Worm (Caenorhabditis elegans) whole organism, late embryonic: ENCODE measurements around the gene npr-37.
A peak's percentile ranks its signal among the peaks of the same experiment; 100 is the strongest.

Experiments
- C08G9.2 ChIP-seq: sonication (generic microtip); optimal IDR thresholded peaks from 2 replicates; lab custom pipeline; 2016; ENCODE audit warnings: mild to moderate bottlenecking, missing genetic modification characterization, moderate library complexity, missing compliant biosample characterization
- F13H6.1 ChIP-seq: sonication (generic microtip); optimal IDR thresholded peaks from 2 replicates; lab custom pipeline; 2016; ENCODE audit warnings: missing genetic modification characterization, missing compliant biosample characterization
- K09A11.1 ChIP-seq: sonication (generic microtip); optimal IDR thresholded peaks from 2 replicates; lab custom pipeline; 2017; ENCODE audit warnings: antibody characterized with exemption, mild to moderate bottlenecking, missing genetic modification characterization, missing compliant biosample characterization; ENCODE audit not compliant: insufficient read depth
- T23F11.4 ChIP-seq: fragments of 200-800 bp; sonication (Bioruptor generic); optimal IDR thresholded peaks from 2 replicates; lab custom pipeline; 2018; ENCODE audit warnings: mild to moderate bottlenecking, missing genetic modification characterization, missing compliant biosample characterization
- ceh-14 ChIP-seq: sonication (generic microtip); optimal IDR thresholded peaks from 2 replicates; lab custom pipeline; 2016; ENCODE audit warnings: missing genotype, missing genetic modification characterization, missing compliant biosample characterization
- ceh-18 ChIP-seq: sonication (generic microtip); optimal IDR thresholded peaks from 2 replicates; lab custom pipeline; 2016; ENCODE audit warnings: missing genetic modification characterization, missing compliant biosample characterization
- ceh-19 ChIP-seq: fragments of 200-800 bp; sonication (Bioruptor generic); optimal IDR thresholded peaks from 2 replicates; lab custom pipeline; 2018; ENCODE audit warnings: mild to moderate bottlenecking, missing genetic modification characterization, missing compliant biosample characterization
- ceh-22 ChIP-seq: sonication (generic microtip); optimal IDR thresholded peaks from 2 replicates; lab custom pipeline; 2017; ENCODE audit warnings: missing biosample characterization, missing genetic modification characterization
- ceh-31 ChIP-seq: sonication (generic microtip); optimal IDR thresholded peaks from 2 replicates; lab custom pipeline; 2016; ENCODE audit warnings: missing genetic modification characterization, missing compliant biosample characterization
- ceh-34 ChIP-seq: sonication (generic microtip); optimal IDR thresholded peaks from 2 replicates; lab custom pipeline; 2016; ENCODE audit warnings: mild to moderate bottlenecking, missing genetic modification characterization, missing compliant biosample characterization
- ceh-48 ChIP-seq: sonication (generic microtip); optimal IDR thresholded peaks from 2 replicates; lab custom pipeline; 2016; ENCODE audit warnings: missing genetic modification characterization, inconsistent platforms, missing compliant biosample characterization
- ceh-6 ChIP-seq: fragments of 200-800 bp; sonication (Bioruptor generic); optimal IDR thresholded peaks from 2 replicates; lab custom pipeline; 2018; ENCODE audit warnings: mild to moderate bottlenecking, missing genetic modification characterization, missing compliant biosample characterization
- ceh-9 ChIP-seq: sonication (generic microtip); optimal IDR thresholded peaks from 2 replicates; lab custom pipeline; 2016; ENCODE audit warnings: mild to moderate bottlenecking, missing genetic modification characterization, inconsistent platforms, missing compliant biosample characterization
- dmd-4 ChIP-seq: sonication (generic microtip); optimal IDR thresholded peaks from 2 replicates; lab custom pipeline; 2016; ENCODE audit warnings: borderline replicate concordance, missing genetic modification characterization, missing compliant biosample characterization
- dve-1 ChIP-seq: sonication (generic microtip); optimal IDR thresholded peaks from 2 replicates; lab custom pipeline; 2017; ENCODE audit warnings: antibody characterized with exemption, mild to moderate bottlenecking, missing genetic modification characterization, missing compliant biosample characterization
- elt-4 ChIP-seq: sonication (generic microtip); optimal IDR thresholded peaks from 2 replicates; lab custom pipeline; 2016; ENCODE audit warnings: missing genetic modification characterization, missing compliant biosample characterization
- eyg-1 ChIP-seq: sonication (generic microtip); optimal IDR thresholded peaks from 2 replicates; lab custom pipeline; 2016; ENCODE audit warnings: missing genotype, missing genetic modification characterization, missing compliant biosample characterization
- gmeb-2 ChIP-seq: sonication (generic microtip); optimal IDR thresholded peaks from 2 replicates; lab custom pipeline; 2016; ENCODE audit warnings: missing genetic modification characterization, inconsistent platforms, missing compliant biosample characterization
- hlh-6 ChIP-seq: sonication (generic microtip); optimal IDR thresholded peaks from 2 replicates; lab custom pipeline; 2016; ENCODE audit warnings: missing genotype, missing genetic modification characterization, missing compliant biosample characterization
- hlh-8 ChIP-seq: sonication (generic microtip); optimal IDR thresholded peaks from 2 replicates; lab custom pipeline; 2016; ENCODE audit warnings: missing genotype, missing genetic modification characterization, missing compliant biosample characterization
- lin-11 ChIP-seq: fragments of 200-800 bp; sonication (Bioruptor generic); optimal IDR thresholded peaks from 2 replicates; lab custom pipeline; 2018; ENCODE audit warnings: mild to moderate bottlenecking, missing genetic modification characterization, missing compliant biosample characterization
- mec-3 ChIP-seq: sonication (generic microtip); optimal IDR thresholded peaks from 2 replicates; lab custom pipeline; 2016; ENCODE audit warnings: borderline replicate concordance, missing genetic modification characterization, missing compliant biosample characterization
- nhr-232 ChIP-seq: sonication (generic microtip); optimal IDR thresholded peaks from 2 replicates; lab custom pipeline; 2016; ENCODE audit warnings: missing genetic modification characterization, missing compliant biosample characterization
- pag-3 ChIP-seq: sonication (generic microtip); optimal IDR thresholded peaks from 2 replicates; lab custom pipeline; 2016; ENCODE audit warnings: missing compliant biosample characterization, missing genetic modification characterization, borderline replicate concordance
- pha-2 ChIP-seq: sonication (generic microtip); optimal IDR thresholded peaks from 2 replicates; lab custom pipeline; 2017; ENCODE audit warnings: mild to moderate bottlenecking, missing genetic modification characterization, missing compliant biosample characterization
- pqm-1 ChIP-seq: sonication (generic microtip); optimal IDR thresholded peaks from 2 replicates; lab custom pipeline; 2016; ENCODE audit warnings: missing genetic modification characterization, missing compliant biosample characterization
- sox-2 ChIP-seq: fragments of 200-800 bp; sonication (Bioruptor generic); IDR thresholded peaks from 2 replicates; pipeline ENCODE4 v1.3.6; 2022; ENCODE audit warnings: missing genetic modification reagents, missing genetic modification characterization, missing compliant biosample characterization
- sox-4 ChIP-seq: sonication (generic microtip); optimal IDR thresholded peaks from 2 replicates; lab custom pipeline; 2017; ENCODE audit warnings: mild to moderate bottlenecking, missing genetic modification characterization, inconsistent platforms, missing compliant biosample characterization
- syd-9 ChIP-seq: sonication (generic microtip); optimal IDR thresholded peaks from 2 replicates; lab custom pipeline; 2016; ENCODE audit warnings: mild to moderate bottlenecking, missing genetic modification characterization, moderate library complexity, missing compliant biosample characterization
- tbx-2 ChIP-seq: sonication (generic microtip); optimal IDR thresholded peaks from 2 replicates; lab custom pipeline; 2016; ENCODE audit warnings: missing genetic modification characterization, missing compliant biosample characterization
- tbx-7 ChIP-seq: sonication (generic microtip); optimal IDR thresholded peaks from 2 replicates; lab custom pipeline; 2016; ENCODE audit warnings: missing genotype, missing genetic modification characterization, missing compliant biosample characterization
- ttx-3 ChIP-seq: sonication (generic microtip); optimal IDR thresholded peaks from 2 replicates; lab custom pipeline; 2016; ENCODE audit warnings: missing genetic modification reagents, missing genetic modification characterization, missing compliant biosample characterization
- unc-55 ChIP-seq: sonication (generic microtip); optimal IDR thresholded peaks from 2 replicates; lab custom pipeline; 2017; ENCODE audit warnings: missing biosample characterization, missing genetic modification reagents, missing genetic modification characterization
- ztf-16 ChIP-seq: sonication (generic microtip); optimal IDR thresholded peaks from 2 replicates; lab custom pipeline; 2017; ENCODE audit warnings: missing genetic modification characterization, missing compliant biosample characterization

npr-37 gene

ce11 chrIV:462050-462449 is 18.9 kb downstream of the npr-37 start:
- TF ChIP-seq ceh-48 (tag; lab: Kevin White, UChicago) (no peak), elt-4 (peak; percentile 44)

ce11 chrIV:460614-461079 is 20.3 kb downstream of the npr-37 start, which contains the start of gene M04G7.2:
Gene M04G7.2, minus strand, starts transcription at chrIV:461029.
- no peak for TF ChIP-seq tbx-2 (tag; lab: Kevin White, UChicago)
- TF ChIP-seq C08G9.2 (tag; lab: Kevin White, UChicago) = no peak
- TF ChIP-seq lin-11 (tag; lab: Kevin White, UChicago) = no peak
- TF ChIP-seq gmeb-2 (tag; lab: Kevin White, UChicago) = no peak

- TF ChIP-seq ttx-3 (tag; lab: Kevin White, UChicago) (no peak), mec-3 (tag; lab: Kevin White, UChicago) (no peak), ceh-19 (GFP tag; lab: Kevin White, UChicago) (no peak)
These were observed 25.5 kb downstream of the npr-37 start, which contains the start of gene M04G7.1 for ce11 chrIV:455484-455883. Gene M04G7.1, plus strand, starts transcription at chrIV:455784.

ce11 chrIV:454816-455215 is 26.2 kb downstream of the npr-37 start, which contains the start of the genes Y66H1A.8 and M04G7.5:
Gene Y66H1A.8, minus strand, starts transcription at chrIV:454916.
Gene M04G7.5, plus strand, starts transcription at chrIV:455073.
- TF ChIP-seq pha-2 (tag; lab: Kevin White, UChicago) = no peak
- no peak for TF ChIP-seq ceh-9 (tag; lab: Kevin White, UChicago)
- no peak for TF ChIP-seq dve-1
- no peak for TF ChIP-seq ceh-18 (tag; lab: Kevin White, UChicago)
- no peak for TF ChIP-seq tbx-2 (tag; lab: Kevin White, UChicago)
- no peak for TF ChIP-seq T23F11.4
- no peak for TF ChIP-seq K09A11.1 (tag; lab: Kevin White, UChicago)
- no peak for TF ChIP-seq sox-4 (tag; lab: Kevin White, UChicago)
- no peak for TF ChIP-seq ceh-31 (tag; lab: Kevin White, UChicago)
- TF ChIP-seq unc-55 (GFP tag; lab: Kevin White, UChicago) = no peak
- TF ChIP-seq pqm-1 = no peak
- TF ChIP-seq dmd-4 (tag; lab: Kevin White, UChicago) = no peak

ce11 chrIV:445377-445776 is 35.6 kb downstream of the npr-37 start, which contains the start of gene dpm-1:
Gene dpm-1, plus strand, starts transcription at chrIV:445677.
- TF ChIP-seq ceh-6 (no peak), ceh-14 (tag; lab: Kevin White, UChicago) (no peak), pag-3 (tag; lab: Kevin White, UChicago) (no peak), ztf-16 (tag; lab: Kevin White, UChicago) (no peak), sox-2 (no peak), unc-55 (GFP tag; lab: Kevin White, UChicago) (no peak), nhr-232 (tag; lab: Kevin White, UChicago) (no peak), syd-9 (no peak), hlh-6 (no peak), eyg-1 (tag; lab: Kevin White, UChicago) (no peak), ceh-22 (no peak), hlh-8 (tag; lab: Kevin White, UChicago) (no peak), ceh-34 (tag; lab: Kevin White, UChicago) (no peak), F13H6.1 (tag; lab: Kevin White, UChicago) (no peak), tbx-7 (no peak), dmd-4 (tag; lab: Kevin White, UChicago) (no peak)
